Worm (Caenorhabditis elegans): ENCODE results near the gene gcy-6.

Gene gcy-6

ce11 chrV:10361830-10362397 is 48.1 kb upstream of the gcy-6 start, which contains the start of gene cash-1 (continued):
- TF ChIP-seq pag-3 (tag; optimal IDR thresholded peaks at IDR 0.05; ENCODE audit: borderline replicate concordance, insufficient read depth) (no peak), nhr-28 (tag; optimal IDR thresholded peaks at IDR 0.05) (no peak), nhr-20 (tag; optimal IDR thresholded peaks at IDR 0.05) (peak; percentile 73), lin-13 (GFP tag; optimal IDR thresholded peaks at IDR 0.05) (peak; percentile 52), unc-130 (tag; optimal IDR thresholded peaks at IDR 0.05) (peak; percentile 68), mdl-1 (tag; optimal IDR thresholded peaks at IDR 0.05) (peak in 1 of 2 experiments; percentile 82), nhr-77 (tag; optimal IDR thresholded peaks at IDR 0.05) (peak; percentile 39), ceh-63 (GFP tag; optimal IDR thresholded peaks at IDR 0.05) (no peak), rnt-1 (tag; optimal IDR thresholded peaks at IDR 0.05) (peak; percentile 68), ceh-82 (tag; optimal IDR thresholded peaks at IDR 0.05) (peak; percentile 6 to 77 (median 18)), lin-35 (GFP tag; optimal IDR thresholded peaks at IDR 0.05) (peak; percentile 88 to 95), mep-1 (tag; optimal IDR thresholded peaks at IDR 0.05) (peak; percentile 71), ceh-88 (GFP tag; IDR thresholded peaks at IDR 0.05) (no peak; the same call in 1 of the 2 replicates), C16A3.4 (tag; optimal IDR thresholded peaks at IDR 0.05) (peak; percentile 38), alr-1 (tag; optimal IDR thresholded peaks at IDR 0.05; ENCODE audit: borderline replicate concordance) (no peak)

- TF ChIP-seq nhr-28 (tag; optimal IDR thresholded peaks at IDR 0.05) = no peak
- TF ChIP-seq zag-1 (tag; optimal IDR thresholded peaks at IDR 0.05) = no peak
- no peak for TF ChIP-seq lin-15B (tag; optimal IDR thresholded peaks at IDR 0.05)
- no peak for TF ChIP-seq rnt-1 (tag; optimal IDR thresholded peaks at IDR 0.05)
- no peak for TF ChIP-seq nhr-237 (tag; optimal IDR thresholded peaks at IDR 0.05)
- no peak for TF ChIP-seq F16B12.6 (tag; optimal IDR thresholded peaks at IDR 0.05)
- TF ChIP-seq jun-1 (tag; optimal IDR thresholded peaks at IDR 0.05) = no peak
- no peak for TF ChIP-seq ceh-88 (GFP tag; IDR thresholded peaks at IDR 0.05)
Measured at ce11 chrV:10360186-10360585, 46.3 kb upstream of the gcy-6 start.

- TF ChIP-seq snpc-4 (tag; optimal IDR thresholded peaks at IDR 0.05) = no peak
- peak; percentile 49 for TF ChIP-seq blmp-1 (tag; optimal IDR thresholded peaks at IDR 0.05)
Measured at ce11 chrV:10358238-10358637, 44.4 kb upstream of the gcy-6 start, which contains the start of gene ttll-15. Gene ttll-15 (plus strand): TSS chrV:10358538.

DNA sequence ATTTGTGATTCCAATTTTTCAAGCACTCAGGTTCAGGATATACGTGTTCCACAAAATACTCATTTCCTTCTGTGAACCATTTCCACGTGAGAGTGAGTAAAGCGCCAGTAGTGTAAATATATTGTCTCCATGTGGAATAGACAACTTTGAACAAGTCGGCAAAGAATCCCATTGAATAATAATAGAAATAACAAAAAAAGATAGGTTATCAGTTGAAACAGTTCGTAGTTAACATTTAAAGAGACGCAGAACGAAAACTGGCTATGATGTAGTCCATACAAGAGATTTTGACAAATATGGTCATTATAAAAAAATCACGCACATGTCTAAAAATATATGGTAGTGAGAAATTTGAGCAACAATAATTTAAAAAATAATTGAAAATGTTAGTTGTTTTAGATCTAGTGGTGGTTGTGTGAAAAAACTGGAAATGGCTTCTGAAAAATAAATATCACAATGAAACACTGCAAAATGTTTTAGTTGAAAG is 43.7 kb upstream of the gcy-6 start, which contains the start of gene ceeh-2:
Gene ceeh-2 (minus strand): TSS at position 437 of the 487 bp plus-strand sequence.
- TF ChIP-seq sptf-1 (tag; optimal IDR thresholded peaks at IDR 0.05) (no peak), lin-35 (GFP tag; optimal IDR thresholded peaks at IDR 0.05) (peak in 1 of 2 experiments; percentile 27), efl-1 (optimal IDR thresholded peaks at IDR 0.05) (no peak), efl-1 (GFP tag; optimal IDR thresholded peaks at IDR 0.05 in 1 of 2) (peak in 1 of 2 experiments; percentile 80)

ce11 chrV:10355773-10356335 is 42.0 kb upstream of the gcy-6 start, which contains the start of gene sluh-7:
Gene sluh-7 (minus strand): TSS chrV:10355823.
- TF ChIP-seq aly-2 (tag; optimal IDR thresholded peaks at IDR 0.05) (peak; percentile 24), ama-1 (optimal IDR thresholded peaks at IDR 0.05) (no peak), snu-23 (GFP tag; optimal IDR thresholded peaks at IDR 0.05) (peak; percentile 87), nhr-84 (tag; optimal IDR thresholded peaks at IDR 0.05) (no peak), aha-1 (tag; optimal IDR thresholded peaks at IDR 0.05) (no peak), C04F5.9 (tag; optimal IDR thresholded peaks at IDR 0.05) (peak; percentile 79), efl-1 (optimal IDR thresholded peaks at IDR 0.05) (peak; percentile 80 to 95), efl-1 (GFP tag; optimal IDR thresholded peaks at IDR 0.05 in 1 of 2) (peak; percentile 95 to 99), pax-3 (tag; optimal IDR thresholded peaks at IDR 0.05) (peak; percentile 84), ces-1 (GFP tag; optimal IDR thresholded peaks at IDR 0.05) (no peak), lin-15B (tag; optimal IDR thresholded peaks at IDR 0.05) (peak; percentile 79), dpl-1 (GFP tag; optimal IDR thresholded peaks at IDR 0.05) (peak; percentile 91 to 96 (median 94)), mdl-1 (tag; optimal IDR thresholded peaks at IDR 0.05) (peak in 1 of 2 experiments; percentile 35), lin-39 (tag; optimal IDR thresholded peaks at IDR 0.05) (peak; percentile 65), fkh-4 (tag; optimal IDR thresholded peaks at IDR 0.05; ENCODE audit: borderline replicate concordance) (peak; percentile 95), mef-2 (tag; optimal IDR thresholded peaks at IDR 0.05) (peak; percentile 12), skn-1 (tag; optimal IDR thresholded peaks at IDR 0.05) (peak; percentile 73), isw-1 (GFP tag; IDR thresholded peaks at IDR 0.05) (peak; percentile 82), nhr-77 (tag; optimal IDR thresholded peaks at IDR 0.05) (peak; percentile 38), sptf-1 (tag; optimal IDR thresholded peaks at IDR 0.05) (no peak), jun-1 (tag; optimal IDR thresholded peaks at IDR 0.05) (no peak), unc-98 (GFP tag; IDR thresholded peaks at IDR 0.05) (peak; percentile 85), ets-5 (GFP tag; IDR thresholded peaks at IDR 0.05) (no peak), blmp-1 (tag; optimal IDR thresholded peaks at IDR 0.05) (peak; percentile 77), unc-130 (tag; optimal IDR thresholded peaks at IDR 0.05) (peak; percentile 71), alr-1 (tag; optimal IDR thresholded peaks at IDR 0.05; ENCODE audit: borderline replicate concordance) (no peak), nhr-85 (tag) (peak; percentile 95), ceh-63 (GFP tag; optimal IDR thresholded peaks at IDR 0.05) (no peak)

All from whole organism, L1 larva.